Worm (Caenorhabditis elegans) whole organism, L4 larva: Measurements from ENCODE around the gene nhr-262.

Experiments
- R02D3.7 ChIP-seq: fragments of 150-350 bp; sonication (generic microtip); optimal IDR thresholded peaks from 3 replicates; lab custom pipeline; 2014; ENCODE audit warnings: missing biosample characterization, missing genetic modification characterization
- T26A8.4 ChIP-seq: fragments of 200-800 bp; sonication (Bioruptor generic); IDR thresholded peaks from 2 replicates; pipeline ENCODE4 v1.3.6; 2022; ENCODE audit warnings: missing genetic modification characterization, missing compliant biosample characterization
- Y48G9A.11 ChIP-seq: fragments of 200-800 bp; sonication (Bioruptor generic); IDR thresholded peaks from 2 replicates; pipeline ENCODE4 v1.3.6; 2022; ENCODE audit warnings: missing genetic modification reagents, missing genetic modification characterization, missing compliant biosample characterization
- aha-1 ChIP-seq: fragments of 150-350 bp; peaks from one replicate; lab custom pipeline; 2014; ENCODE audit warnings: missing biosample characterization, missing genetic modification characterization
- ceh-20 ChIP-seq: fragments of 200-800 bp; sonication (Bioruptor generic); IDR thresholded peaks from 2 replicates; pipeline ENCODE4 v1.3.6; 2022; ENCODE audit warnings: missing genetic modification reagents, missing genetic modification characterization, missing compliant biosample characterization
- ceh-32 ChIP-seq: sonication (generic microtip); optimal IDR thresholded peaks from 2 replicates; lab custom pipeline; 2016; ENCODE audit warnings: mild to moderate bottlenecking, missing genetic modification characterization, missing compliant biosample characterization; ENCODE audit not compliant: poor library complexity
- ceh-44 ChIP-seq: fragments of 200-800 bp; sonication (Bioruptor generic); IDR thresholded peaks from 2 replicates; pipeline ENCODE4 v1.3.6; 2022; ENCODE audit warnings: missing genetic modification reagents, missing genetic modification characterization, missing compliant biosample characterization
- ceh-62 ChIP-seq: sonication (generic microtip); optimal IDR thresholded peaks from 2 replicates; lab custom pipeline; 2017; ENCODE audit warnings: missing biosample characterization, missing genetic modification characterization
- cey-2 ChIP-seq: sonication (generic microtip); optimal IDR thresholded peaks from 3 replicates; lab custom pipeline; 2017; ENCODE audit warnings: missing genetic modification characterization, mild to moderate bottlenecking, missing compliant biosample characterization, antibody characterized with exemption, borderline replicate concordance; ENCODE audit not compliant: insufficient read depth
- daf-12 ChIP-seq: fragments of 150-350 bp; optimal IDR thresholded peaks from 2 replicates; lab custom pipeline; 2014; ENCODE audit warnings: missing biosample characterization, missing genetic modification reagents, missing genetic modification characterization
- daf-19 ChIP-seq: fragments of 200-800 bp; sonication (Bioruptor generic); conservative IDR thresholded peaks from 2 replicates; pipeline ENCODE4 v1.3.6; 2022; ENCODE audit warnings: missing genetic modification characterization, missing compliant biosample characterization
- dmd-8 ChIP-seq: fragments of 200-800 bp; sonication (Bioruptor generic); IDR thresholded peaks from 2 replicates; pipeline ENCODE4 v1.3.6; 2022; ENCODE audit warnings: missing genetic modification characterization, missing compliant biosample characterization
- duxl-1 ChIP-seq: sonication (generic microtip); optimal IDR thresholded peaks from 2 replicates; lab custom pipeline; 2016; ENCODE audit warnings: mild to moderate bottlenecking, missing genetic modification characterization, moderate library complexity, missing compliant biosample characterization; ENCODE audit not compliant: poor library complexity
- gei-8 ChIP-seq: fragments of 200-800 bp; sonication (Bioruptor generic); optimal IDR thresholded peaks from 2 replicates; lab custom pipeline; 2018; ENCODE audit warnings: mild to moderate bottlenecking, missing genetic modification characterization, missing compliant biosample characterization
- hlh-11 ChIP-seq: fragments of 200-800 bp; sonication (Bioruptor generic); optimal IDR thresholded peaks from 2 replicates; lab custom pipeline; 2018; ENCODE audit warnings: mild to moderate bottlenecking, missing genetic modification characterization, missing compliant biosample characterization
- lim-7 ChIP-seq: fragments of 200-800 bp; sonication (Bioruptor generic); IDR thresholded peaks from 2 replicates; pipeline ENCODE4 v1.3.6; 2022; ENCODE audit warnings: missing genetic modification characterization, missing compliant biosample characterization
- lin-1 ChIP-seq: fragments of 200-800 bp; sonication (Bioruptor generic); IDR thresholded peaks from 2 replicates; pipeline ENCODE4 v1.3.6; 2022; ENCODE audit warnings: missing genetic modification reagents, missing genetic modification characterization, missing compliant biosample characterization
- lin-13 ChIP-seq: fragments of 150-350 bp; optimal IDR thresholded peaks from 2 replicates; lab custom pipeline; 2014; ENCODE audit warnings: missing biosample characterization, missing genetic modification reagents, missing genetic modification characterization
- madf-5 ChIP-seq, 2 experiments: fragments of 200-800 bp; sonication (Bioruptor generic); IDR thresholded peaks; 2 replicates each; pipeline ENCODE4 v1.3.6; 2022; ENCODE audit warnings: missing compliant biosample characterization in 2 of 2, missing genetic modification characterization in 2 of 2
- mdt-29 ChIP-seq: fragments of 200-800 bp; sonication (Bioruptor generic); IDR thresholded peaks from 2 replicates; pipeline ENCODE4 v1.3.6; 2022; ENCODE audit warnings: missing genetic modification reagents, missing genetic modification characterization, missing compliant biosample characterization
- mep-1 ChIP-seq: fragments of 150-350 bp; sonication (generic microtip); optimal IDR thresholded peaks from 3 replicates; lab custom pipeline; 2014; ENCODE audit warnings: missing biosample characterization, missing genetic modification characterization
- mes-2 ChIP-seq: sonication (generic microtip); optimal IDR thresholded peaks from 2 replicates; lab custom pipeline; 2016; ENCODE audit warnings: missing genotype, mild to moderate bottlenecking, missing genetic modification characterization, missing compliant biosample characterization; ENCODE audit not compliant: poor library complexity, severe bottlenecking
- mxl-2 ChIP-seq: fragments of 200-800 bp; sonication (Bioruptor generic); conservative IDR thresholded peaks from 2 replicates; pipeline ENCODE4 v1.3.6; 2022; ENCODE audit warnings: missing genetic modification reagents, missing genetic modification characterization, missing compliant biosample characterization
- mxl-3 ChIP-seq: fragments of 200-800 bp; sonication (Bioruptor generic); optimal IDR thresholded peaks from 2 replicates; lab custom pipeline; 2018; ENCODE audit warnings: mild to moderate bottlenecking, missing genetic modification characterization, missing compliant biosample characterization
- nhr-11 ChIP-seq: fragments of 150-350 bp; optimal IDR thresholded peaks from 2 replicates; lab custom pipeline; 2014; ENCODE audit warnings: missing biosample characterization, missing genetic modification characterization
- nhr-25 ChIP-seq: sonication (generic microtip); optimal IDR thresholded peaks from 2 replicates; lab custom pipeline; 2017; ENCODE audit warnings: missing genetic modification characterization, mild to moderate bottlenecking, missing compliant biosample characterization, antibody characterized with exemption, moderate library complexity, borderline replicate concordance; ENCODE audit not compliant: insufficient read depth
- nhr-28 ChIP-seq: fragments of 150-350 bp; optimal IDR thresholded peaks from 2 replicates; lab custom pipeline; 2014; ENCODE audit warnings: missing biosample characterization, missing genetic modification characterization
- nhr-76 ChIP-seq: fragments of 150-350 bp; optimal IDR thresholded peaks from 2 replicates; lab custom pipeline; 2014; ENCODE audit warnings: missing biosample characterization, missing genetic modification characterization
- pha-4 ChIP-seq, 2 experiments: fragments of 150-350 bp in 1 of 2; fragments of 200-800 bp in 1 of 2; sonication (Bioruptor generic) in 1 of 2; IDR thresholded peaks in 1 of 2; optimal IDR thresholded peaks in 1 of 2; 2 replicates each; pipeline versions ENCODE4 v1.3.6 to Lab custom; 2014 to 2022; ENCODE audit warnings: missing genetic modification characterization in 2 of 2, missing genetic modification reagents in 2 of 2, missing biosample characterization in 1 of 2, missing compliant biosample characterization in 1 of 2
- sdz-12 ChIP-seq: fragments of 200-800 bp; sonication (Bioruptor generic); optimal IDR thresholded peaks from 2 replicates; lab custom pipeline; 2018; ENCODE audit warnings: mild to moderate bottlenecking, missing genetic modification characterization, missing compliant biosample characterization
- snpc-4 ChIP-seq: fragments of 150-350 bp; optimal IDR thresholded peaks from 2 replicates; lab custom pipeline; 2014; ENCODE audit warnings: missing biosample characterization, missing genetic modification characterization
- spr-1 ChIP-seq: sonication (generic microtip); optimal IDR thresholded peaks from 2 replicates; lab custom pipeline; 2016; ENCODE audit warnings: mild to moderate bottlenecking, missing genetic modification characterization, missing compliant biosample characterization
- unc-39 ChIP-seq: sonication (generic microtip); optimal IDR thresholded peaks from 2 replicates; lab custom pipeline; 2017; ENCODE audit warnings: missing biosample characterization, missing genetic modification characterization
- unc-62 ChIP-seq, 3 experiments: fragments of 150-350 bp in 1 of 3; sonication (generic microtip); optimal IDR thresholded peaks in 2 of 3; peaks in 1 of 3; 1 replicate in 1 of 3; 2 replicates in 2 of 3; lab custom pipeline; 2014 to 2017; ENCODE audit warnings: missing biosample characterization in 3 of 3, missing genetic modification characterization in 3 of 3, missing genetic modification reagents in 3 of 3, missing genotype in 1 of 3
- zfp-3 ChIP-seq: fragments of 200-800 bp; sonication (Bioruptor generic); conservative IDR thresholded peaks from 2 replicates; pipeline ENCODE4 v1.3.6; 2022; ENCODE audit warnings: missing genetic modification reagents, missing genetic modification characterization, missing compliant biosample characterization
- zip-11 ChIP-seq: fragments of 200-800 bp; sonication (Bioruptor generic); IDR thresholded peaks from 2 replicates; pipeline ENCODE4 v1.3.6; 2022; ENCODE audit warnings: missing genetic modification characterization, missing compliant biosample characterization

nhr-262 gene

ce11 chrV:16865404-16865803 is 39.3 kb upstream of the nhr-262 start, which contains the start of gene clec-28 (continued):
- TF ChIP-seq T26A8.4 (GFP tag; lab: Robert Waterston, UW) (no peak), sdz-12 (GFP tag; lab: Kevin White, UChicago) (no peak)

ce11 chrV:16869740-16870139 is 35.0 kb upstream of the nhr-262 start, which contains the start of gene clec-33:
Gene clec-33, minus strand, starts transcription at chrV:16869840.
- no peak for TF ChIP-seq gei-8 (GFP tag; lab: Kevin White, UChicago)
- no peak for TF ChIP-seq nhr-28 (tag; lab: Kevin White, UChicago)
- TF ChIP-seq aha-1 (tag; lab: Kevin White, UChicago) = no peak
- TF ChIP-seq mep-1 = no peak
- TF ChIP-seq mxl-2 (GFP tag; lab: Robert Waterston, UW) = no peak
- TF ChIP-seq spr-1 (tag; lab: Kevin White, UChicago) = no peak
- no peak for TF ChIP-seq mes-2 (tag; lab: Kevin White, UChicago)
- no peak for TF ChIP-seq Y48G9A.11
- no peak for TF ChIP-seq R02D3.7
- no peak for TF ChIP-seq hlh-11 (tag; lab: Kevin White, UChicago)
- no peak for TF ChIP-seq daf-12 (tag; lab: Kevin White, UChicago)
- TF ChIP-seq ceh-62 (tag; lab: Kevin White, UChicago) = no peak
- TF ChIP-seq mdt-29 (GFP tag; lab: Robert Waterston, UW) = no peak
- no peak for TF ChIP-seq nhr-25
- TF ChIP-seq lin-13 = no peak

- TF ChIP-seq pha-4 (GFP tag; IDR thresholded peaks at IDR 0.05; lab: Robert Waterston, UW) = no peak
- TF ChIP-seq pha-4 (tag; optimal IDR thresholded peaks at IDR 0.05; lab: Kevin White, UChicago) = no peak
- TF ChIP-seq nhr-11 (tag; lab: Kevin White, UChicago) = no peak
- no peak for TF ChIP-seq daf-19 (GFP tag; lab: Robert Waterston, UW)
- TF ChIP-seq snpc-4 (tag; lab: Kevin White, UChicago) = no peak
- TF ChIP-seq mxl-3 (GFP tag; lab: Kevin White, UChicago) = no peak
- TF ChIP-seq dmd-8 (GFP tag; lab: Robert Waterston, UW) = no peak
- no peak for TF ChIP-seq unc-39
- TF ChIP-seq ceh-32 (tag; lab: Kevin White, UChicago) = no peak
- TF ChIP-seq zfp-3 = no peak
- TF ChIP-seq lim-7 (GFP tag; lab: Robert Waterston, UW) = no peak
- no peak for TF ChIP-seq ceh-20 (GFP tag; lab: Robert Waterston, UW)
- no peak for TF ChIP-seq duxl-1 (tag; lab: Kevin White, UChicago)
- no peak for TF ChIP-seq cey-2 (tag; lab: Kevin White, UChicago)
- TF ChIP-seq zip-11 (GFP tag; lab: Robert Waterston, UW) = no peak
Measured at ce11 chrV:16871387-16871786, 33.3 kb upstream of the nhr-262 start, which contains the start of gene thn-4. Gene thn-4, minus strand, starts transcription at chrV:16871487.

- TF ChIP-seq nhr-76 (no peak), lin-1 (GFP tag; lab: Robert Waterston, UW) (no peak), unc-62 (GFP tag; optimal IDR thresholded peaks at IDR 0.05 in 1 of 2; lab: Kevin White, UChicago) (peak in 1 of 2 experiments; percentile 28), unc-62 (tag; optimal IDR thresholded peaks at IDR 0.05; lab: Kevin White, UChicago) (no peak), madf-5 (GFP tag; IDR thresholded peaks at IDR 0.05; lab: Robert Waterston, UW) (no peak), ceh-44 (GFP tag; lab: Robert Waterston, UW) (no peak)
- TF ChIP-seq, all 104 proteins: peak for 1
Measured at ce11 chrV:16873642-16874041, 31.1 kb upstream of the nhr-262 start, which contains the start of gene srw-23. Gene srw-23, plus strand, starts transcription at chrV:16873942.
